Worm (Caenorhabditis elegans) whole organism, mixed stage, embryonic: ENCODE measurements around the gene C23F12.9.

Experiments
- flh-1 ChIP-seq: fragments of 200-800 bp; sonication (Bioruptor generic); optimal IDR thresholded peaks from 2 replicates; lab custom pipeline; 2018; ENCODE audit warnings: mild to moderate bottlenecking, missing genetic modification characterization, moderate library complexity, missing compliant biosample characterization
- lsy-2 ChIP-seq: fragments of 150-350 bp; optimal IDR thresholded peaks from 2 replicates; lab custom pipeline; 2014; ENCODE audit warnings: missing biosample characterization, missing genetic modification characterization
- mab-5 ChIP-seq: fragments of 150-350 bp; optimal IDR thresholded peaks from 2 replicates; lab custom pipeline; 2014; ENCODE audit warnings: missing biosample characterization, missing genetic modification characterization
- mep-1 ChIP-seq: fragments of 150-350 bp; optimal IDR thresholded peaks from 2 replicates; lab custom pipeline; 2017; ENCODE audit warnings: missing biosample characterization, missing genetic modification reagents, missing genetic modification characterization, inconsistent platforms
- nhr-12 ChIP-seq: fragments of 150-350 bp; optimal IDR thresholded peaks from 2 replicates; lab custom pipeline; 2014; ENCODE audit warnings: missing biosample characterization, missing genetic modification characterization
- nhr-2 ChIP-seq: fragments of 150-350 bp; optimal IDR thresholded peaks from 2 replicates; lab custom pipeline; 2014; ENCODE audit warnings: missing biosample characterization, missing genetic modification characterization
- nhr-237 ChIP-seq: fragments of 150-350 bp; optimal IDR thresholded peaks from 2 replicates; lab custom pipeline; 2014; ENCODE audit warnings: missing biosample characterization, missing genetic modification characterization
- nhr-28 ChIP-seq: fragments of 150-350 bp; optimal IDR thresholded peaks from 2 replicates; lab custom pipeline; 2014; ENCODE audit warnings: missing biosample characterization, missing genetic modification characterization
- nhr-76 ChIP-seq: sonication (generic microtip); optimal IDR thresholded peaks from 2 replicates; lab custom pipeline; 2017; ENCODE audit warnings: missing biosample characterization, missing genetic modification characterization
- pha-4 ChIP-seq: fragments of 150-350 bp; optimal IDR thresholded peaks from 2 replicates; lab custom pipeline; 2018; ENCODE audit warnings: missing biosample characterization, missing genetic modification reagents, missing genetic modification characterization
- snpc-4 ChIP-seq: fragments of 150-350 bp; optimal IDR thresholded peaks from 2 replicates; lab custom pipeline; 2014; ENCODE audit warnings: missing biosample characterization, missing genetic modification characterization
- unc-39 ChIP-seq: fragments of 150-350 bp; optimal IDR thresholded peaks from 2 replicates; lab custom pipeline; 2014; ENCODE audit warnings: missing biosample characterization, missing genetic modification characterization
- ztf-11 ChIP-seq: fragments of 150-350 bp; optimal IDR thresholded peaks from 2 replicates; lab custom pipeline; 2014; ENCODE audit warnings: missing biosample characterization, missing genetic modification characterization

ce11 chrX:9373729-9374128 lies 20.1 kb upstream of the C23F12.9 start:
- no peak for TF ChIP-seq snpc-4 (tag; lab: Kevin White, UChicago)
- TF ChIP-seq nhr-28 (tag; lab: Kevin White, UChicago): no peak
- TF ChIP-seq nhr-237 (tag; lab: Kevin White, UChicago): no peak
- no peak for TF ChIP-seq unc-39 (tag; lab: Kevin White, UChicago)
- TF ChIP-seq mab-5 (tag; lab: Kevin White, UChicago): no peak
- TF ChIP-seq nhr-12: no peak
- no peak for TF ChIP-seq nhr-76 (tag; lab: Kevin White, UChicago)
- no peak for TF ChIP-seq lsy-2 (tag; lab: Kevin White, UChicago)
- TF ChIP-seq pha-4 (tag; lab: Kevin White, UChicago): no peak
- TF ChIP-seq ztf-11 (tag; lab: Kevin White, UChicago): no peak
- TF ChIP-seq flh-1 (GFP tag; lab: Kevin White, UChicago): no peak
- TF ChIP-seq mep-1 (tag; lab: Kevin White, UChicago): no peak
- TF ChIP-seq nhr-2: no peak
